Fruit fly (Drosophila melanogaster) whole organism, embryonic: ENCODE measurements around the gene lectin-29Ca.
A peak's percentile ranks its signal among the peaks of the same experiment; 100 is the strongest.

ENCODE experiments used
- ATbp ChIP-seq: fragments of 200-800 bp; sonication (Bioruptor generic); optimal IDR thresholded peaks from 2 replicates; lab custom pipeline; 2017; ENCODE audit warnings: missing biosample characterization, mild to moderate bottlenecking, missing genetic modification characterization, missing genetic modification reagents
- Bdp1 ChIP-seq: fragments of 200-800 bp; sonication (Bioruptor generic); optimal IDR thresholded peaks from 3 replicates; lab custom pipeline; 2016; ENCODE audit warnings: missing biosample characterization, missing genetic modification characterization
- CG10274 ChIP-seq: fragments of 200-800 bp; sonication (Bioruptor generic); optimal IDR thresholded peaks from 3 replicates; lab custom pipeline; 2017; ENCODE audit warnings: missing biosample characterization, mild to moderate bottlenecking, missing genetic modification characterization
- CG11560 ChIP-seq: fragments of 200-800 bp; sonication (Bioruptor generic); IDR thresholded peaks from 3 replicates; pipeline ENCODE4 v1.3.6; 2022; ENCODE audit warnings: missing biosample characterization, missing genetic modification characterization
- CG12744 ChIP-seq: fragments of 200-800 bp; sonication (Bioruptor generic); optimal IDR thresholded peaks from 2 replicates; lab custom pipeline; 2016; ENCODE audit warnings: missing biosample characterization, missing genetic modification characterization
- CG12942 ChIP-seq: fragments of 200-800 bp; sonication (Bioruptor generic); optimal IDR thresholded peaks from 3 replicates; lab custom pipeline; 2016; ENCODE audit warnings: missing biosample characterization, missing genetic modification characterization
- CG13894 ChIP-seq: fragments of 200-800 bp; sonication (Bioruptor generic); optimal IDR thresholded peaks from 3 replicates; lab custom pipeline; 2018; ENCODE audit warnings: missing biosample characterization, mild to moderate bottlenecking, missing genetic modification characterization, moderate library complexity
- CG14860 ChIP-seq: fragments of 200-800 bp; sonication (Bioruptor generic); IDR thresholded peaks from 3 replicates; pipeline ENCODE4 v1.3.6; 2022; ENCODE audit warnings: missing biosample characterization, missing genetic modification characterization; ENCODE audit not compliant: partially characterized antibody
- CG15269 ChIP-seq: fragments of 200-800 bp; sonication (Bioruptor generic); optimal IDR thresholded peaks from 2 replicates; lab custom pipeline; 2018; ENCODE audit warnings: missing biosample characterization, mild to moderate bottlenecking, missing genetic modification characterization, moderate library complexity
- CG16815 ChIP-seq: fragments of 200-800 bp; sonication (Bioruptor generic); optimal IDR thresholded peaks from 3 replicates; lab custom pipeline; 2017; ENCODE audit warnings: missing biosample characterization, mild to moderate bottlenecking, missing genetic modification characterization
- CG17186 ChIP-seq: fragments of 200-800 bp; sonication (Bioruptor generic); optimal IDR thresholded peaks from 3 replicates; lab custom pipeline; 2017; ENCODE audit warnings: missing biosample characterization, missing genetic modification reagents, missing genetic modification characterization
- CG30020 ChIP-seq: fragments of 200-800 bp; optimal IDR thresholded peaks from 2 replicates; lab custom pipeline; 2019; ENCODE audit warnings: missing biosample characterization, mild to moderate bottlenecking, missing genetic modification characterization, moderate library complexity
- CG3163 ChIP-seq: fragments of 200-800 bp; sonication (Bioruptor generic); optimal IDR thresholded peaks from 3 replicates; lab custom pipeline; 2016; ENCODE audit warnings: missing biosample characterization, missing genetic modification characterization
- CG4282 ChIP-seq: fragments of 200-800 bp; sonication (Bioruptor generic); optimal IDR thresholded peaks from 2 replicates; lab custom pipeline; 2016; ENCODE audit warnings: missing biosample characterization, missing genetic modification characterization
- CG4328 ChIP-seq: fragments of 200-800 bp; sonication (Bioruptor generic); optimal IDR thresholded peaks from 3 replicates; lab custom pipeline; 2017; ENCODE audit warnings: missing biosample characterization, missing genetic modification reagents, missing genetic modification characterization
- CG6683 ChIP-seq: fragments of 200-800 bp; sonication (Bioruptor generic); optimal IDR thresholded peaks from 2 replicates; lab custom pipeline; 2017; ENCODE audit warnings: missing biosample characterization, mild to moderate bottlenecking, missing genetic modification characterization, missing genetic modification reagents
- CG6689 ChIP-seq: fragments of 200-800 bp; sonication (Bioruptor generic); IDR thresholded peaks from 2 replicates; pipeline ENCODE4 v1.3.6; 2022; ENCODE audit warnings: missing biosample characterization, missing genetic modification characterization
- CG8089 ChIP-seq: fragments of 200-800 bp; sonication (Bioruptor generic); optimal IDR thresholded peaks from 3 replicates; lab custom pipeline; 2016; ENCODE audit warnings: missing biosample characterization, missing genetic modification characterization
- CG9215 ChIP-seq: fragments of 200-800 bp; sonication (Bioruptor generic); IDR thresholded peaks from 2 replicates; pipeline ENCODE4 v1.3.6; 2022; ENCODE audit warnings: missing biosample characterization, missing genetic modification characterization
- CG9609 ChIP-seq: fragments of 200-800 bp; sonication (Bioruptor generic); optimal IDR thresholded peaks from 3 replicates; lab custom pipeline; 2016; ENCODE audit warnings: missing biosample characterization, missing genetic modification characterization
- CG9817 ChIP-seq: fragments of 200-800 bp; sonication (Bioruptor generic); optimal IDR thresholded peaks from 2 replicates; lab custom pipeline; 2018; ENCODE audit warnings: missing biosample characterization, mild to moderate bottlenecking, missing genetic modification characterization, moderate library complexity
- D19B ChIP-seq: fragments of 200-800 bp; sonication (Bioruptor generic); optimal IDR thresholded peaks from 2 replicates; lab custom pipeline; 2017; ENCODE audit warnings: missing biosample characterization, mild to moderate bottlenecking, missing genetic modification characterization
- Hr51 ChIP-seq, 2 experiments: fragments of 200-800 bp; sonication (Bioruptor generic); optimal IDR thresholded peaks; 2 replicates in 1 of 2; 3 replicates in 1 of 2; lab custom pipeline; 2016 to 2018; ENCODE audit warnings: missing biosample characterization in 2 of 2, missing genetic modification characterization in 2 of 2, mild to moderate bottlenecking in 1 of 2, moderate library complexity in 1 of 2
- MESR4 ChIP-seq: fragments of 200-800 bp; sonication (Bioruptor generic); optimal IDR thresholded peaks from 2 replicates; lab custom pipeline; 2018; ENCODE audit warnings: missing biosample characterization, mild to moderate bottlenecking, missing genetic modification characterization, moderate library complexity
- Max ChIP-seq: fragments of 200-800 bp; sonication (Bioruptor generic); optimal IDR thresholded peaks from 2 replicates; lab custom pipeline; 2016; ENCODE audit warnings: missing biosample characterization, mild to moderate bottlenecking, missing genetic modification characterization
- Meics ChIP-seq: fragments of 200-800 bp; sonication (Bioruptor generic); optimal IDR thresholded peaks from 2 replicates; lab custom pipeline; 2017; ENCODE audit warnings: missing biosample characterization, mild to moderate bottlenecking, missing genetic modification characterization
- Mes4 ChIP-seq: fragments of 200-800 bp; sonication (Bioruptor generic); optimal IDR thresholded peaks from 2 replicates; lab custom pipeline; 2016; ENCODE audit warnings: missing biosample characterization, missing genetic modification characterization
- PHDP ChIP-seq: fragments of 200-800 bp; sonication (Bioruptor generic); optimal IDR thresholded peaks from 3 replicates; lab custom pipeline; 2018; ENCODE audit warnings: missing biosample characterization, mild to moderate bottlenecking, missing genetic modification characterization, moderate library complexity
- Sin3A ChIP-seq: fragments of >200 bp; optimal IDR thresholded peaks from 2 replicates; lab custom pipeline; 2018
- TFAM ChIP-seq: fragments of 200-800 bp; sonication (Bioruptor generic); optimal IDR thresholded peaks from 2 replicates; lab custom pipeline; 2017; ENCODE audit warnings: missing biosample characterization, missing genetic modification characterization, inconsistent platforms
- YL-1 ChIP-seq: fragments of 200-800 bp; sonication (Bioruptor generic); optimal IDR thresholded peaks from 3 replicates; lab custom pipeline; 2017; ENCODE audit warnings: missing biosample characterization, mild to moderate bottlenecking, missing genetic modification characterization
- amos ChIP-seq: fragments of 200-800 bp; sonication (Bioruptor generic); IDR thresholded peaks from 2 replicates; pipeline ENCODE4 v1.3.6; 2022; ENCODE audit warnings: missing biosample characterization, missing genetic modification characterization; ENCODE audit not compliant: partially characterized antibody
- ase ChIP-seq: fragments of 200-800 bp; sonication (Bioruptor generic); IDR thresholded peaks from 3 replicates; pipeline ENCODE4 v1.3.6; 2022; ENCODE audit warnings: missing biosample characterization, missing genetic modification characterization
- bigmax ChIP-seq: fragments of 200-800 bp; sonication (Bioruptor generic); optimal IDR thresholded peaks from 2 replicates; lab custom pipeline; 2018; ENCODE audit warnings: missing biosample characterization, mild to moderate bottlenecking, missing genetic modification characterization
- dan ChIP-seq: fragments of 200-800 bp; sonication (Bioruptor generic); IDR thresholded peaks from 2 replicates; pipeline ENCODE4 v1.3.6; 2022; ENCODE audit warnings: missing biosample characterization, missing genetic modification characterization
- esg ChIP-seq: fragments of 200-800 bp; sonication (Bioruptor generic); conservative IDR thresholded peaks from 2 replicates; pipeline ENCODE4 v1.3.6; 2022; ENCODE audit warnings: missing biosample characterization, missing genetic modification characterization
- fd96Cb ChIP-seq: fragments of 200-800 bp; sonication (Bioruptor generic); optimal IDR thresholded peaks from 2 replicates; lab custom pipeline; 2018; ENCODE audit warnings: missing biosample characterization, mild to moderate bottlenecking, missing genetic modification characterization, moderate library complexity
- fu2 ChIP-seq: fragments of 200-800 bp; sonication (Bioruptor generic); optimal IDR thresholded peaks from 2 replicates; lab custom pipeline; 2016; ENCODE audit warnings: missing biosample characterization, missing genetic modification characterization
- gem ChIP-seq: fragments of 200-800 bp; sonication (Bioruptor generic); optimal IDR thresholded peaks from 2 replicates; lab custom pipeline; 2019; ENCODE audit warnings: missing biosample characterization, mild to moderate bottlenecking, missing genetic modification characterization, moderate library complexity
- maf-S ChIP-seq: fragments of 200-800 bp; sonication (Bioruptor generic); optimal IDR thresholded peaks from 2 replicates; lab custom pipeline; 2016; ENCODE audit warnings: missing biosample characterization, missing genetic modification characterization
- mam ChIP-seq: fragments of 200-800 bp; sonication (Bioruptor generic); optimal IDR thresholded peaks from 3 replicates; lab custom pipeline; 2016; ENCODE audit warnings: missing biosample characterization, missing genetic modification characterization
- mld ChIP-seq: fragments of 200-800 bp; sonication (Bioruptor generic); IDR thresholded peaks from 3 replicates; pipeline ENCODE4 v1.3.6; 2022; ENCODE audit warnings: missing biosample characterization, missing genetic modification characterization; ENCODE audit not compliant: partially characterized antibody
- nerfin-2 ChIP-seq: fragments of 200-800 bp; sonication (Bioruptor generic); IDR thresholded peaks from 2 replicates; pipeline ENCODE4 v1.3.6; 2022; ENCODE audit warnings: missing biosample characterization, missing genetic modification characterization; ENCODE audit not compliant: partially characterized antibody
- pzg ChIP-seq: fragments of 200-800 bp; sonication (Bioruptor generic); optimal IDR thresholded peaks from 3 replicates; lab custom pipeline; 2018; ENCODE audit warnings: missing biosample characterization, mild to moderate bottlenecking, missing genetic modification characterization, moderate library complexity
- row ChIP-seq: fragments of 200-800 bp; sonication (Bioruptor generic); IDR thresholded peaks from 3 replicates; pipeline ENCODE4 v1.3.6; 2022; ENCODE audit warnings: missing biosample characterization, missing genetic modification characterization
- sens-2 ChIP-seq: fragments of 200-800 bp; sonication (Bioruptor generic); IDR thresholded peaks from 2 replicates; pipeline ENCODE4 v1.3.6; 2022; ENCODE audit warnings: missing biosample characterization, missing genetic modification characterization
- sug ChIP-seq: fragments of 200-800 bp; optimal IDR thresholded peaks from 2 replicates; lab custom pipeline; 2019; ENCODE audit warnings: missing biosample characterization, mild to moderate bottlenecking, missing genetic modification characterization, moderate library complexity
- tgo ChIP-seq: fragments of 200-800 bp; sonication (Bioruptor generic); IDR thresholded peaks from 3 replicates; pipeline ENCODE4 v1.3.6; 2022; ENCODE audit warnings: missing biosample characterization, missing genetic modification characterization
- zfh2 ChIP-seq: fragments of 200-800 bp; sonication (Bioruptor generic); optimal IDR thresholded peaks from 2 replicates; lab custom pipeline; 2016; ENCODE audit warnings: missing biosample characterization, missing genetic modification characterization

The lectin-29Ca gene

dm6 chr2L:8364006-8364956 lies 29.8 kb downstream of the lectin-29Ca start, which contains the start of the genes RpS13 and CSN8 (continued):
- TF ChIP-seq CG12744 (no peak), PHDP (tag; lab: Kevin White, UChicago) (peak; percentile 23), CG11560 (tag; lab: Robert Waterston, UW) (no peak), mld (peak; percentile 75; the same call in 2 of the 3 replicates), CG3163 (GFP tag; lab: Kevin White, UChicago) (no peak), row (GFP tag; lab: Robert Waterston, UW) (peak; percentile 49), CG9609 (GFP tag; lab: Kevin White, UChicago) (no peak), nerfin-2 (peak; percentile 80), Meics (GFP tag; lab: Kevin White, UChicago) (peak; percentile 31), CG13894 (tag; lab: Kevin White, UChicago) (peak; percentile 47), CG9215 (GFP tag; lab: Robert Waterston, UW) (no peak), CG17186 (GFP tag; lab: Kevin White, UChicago) (peak; percentile 65), Mes4 (GFP tag; lab: Kevin White, UChicago) (peak; percentile 26), sens-2 (GFP tag; lab: Robert Waterston, UW) (no peak), MESR4 (GFP tag; lab: Kevin White, UChicago) (peak; percentile 97), CG4328 (GFP tag; lab: Kevin White, UChicago) (no peak), CG10274 (GFP tag; lab: Kevin White, UChicago) (no peak), ATbp (GFP tag; lab: Kevin White, UChicago) (no peak), CG15269 (tag; lab: Kevin White, UChicago) (no peak), CG6683 (no peak), fd96Cb (tag; lab: Kevin White, UChicago) (no peak), CG9817 (tag; lab: Kevin White, UChicago) (no peak), Bdp1 (GFP tag; lab: Kevin White, UChicago) (no peak), ase (GFP tag; lab: Robert Waterston, UW) (no peak), mam (GFP tag; lab: Kevin White, UChicago) (no peak), YL-1 (GFP tag; lab: Kevin White, UChicago) (peak; percentile 92), gem (tag; lab: Kevin White, UChicago) (peak; percentile 29), CG14860 (GFP tag; lab: Robert Waterston, UW) (peak; percentile 92), CG8089 (GFP tag; lab: Kevin White, UChicago) (no peak), zfh2 (no peak), fu2 (GFP tag; lab: Kevin White, UChicago) (no peak), pzg (GFP tag; lab: Kevin White, UChicago) (peak; percentile 90), tgo (no peak), CG16815 (GFP tag; lab: Kevin White, UChicago) (no peak), sug (tag; lab: Kevin White, UChicago) (peak; percentile 55), Hr51 (GFP tag; optimal IDR thresholded peaks at IDR 0.05; lab: Kevin White, UChicago) (peak in 1 of 2 experiments; percentile 6), CG12942 (GFP tag; lab: Kevin White, UChicago) (no peak), bigmax (GFP tag; lab: Kevin White, UChicago) (peak; percentile 95), Sin3A (lab: Kevin White, UChicago) (peak; percentile 93), CG4282 (no peak), esg (GFP tag; lab: Robert Waterston, UW) (no peak), maf-S (peak; percentile 22), CG6689 (GFP tag; lab: Robert Waterston, UW) (no peak), TFAM (GFP tag; lab: Kevin White, UChicago) (no peak), dan (GFP tag; lab: Robert Waterston, UW) (no peak), Max (GFP tag; lab: Kevin White, UChicago) (no peak), CG30020 (tag; lab: Kevin White, UChicago) (peak; percentile 64), amos (peak; percentile 93), D19B (GFP tag; lab: Kevin White, UChicago) (no peak)
